Worm (Caenorhabditis elegans) whole organism, L2 larva: ENCODE results near the gene R12C12.5.

Experiments used
- F13H6.1 ChIP-seq: sonication (generic microtip); optimal IDR thresholded peaks from 2 replicates; lab custom pipeline; 2016; ENCODE audit warnings: missing genetic modification characterization, missing compliant biosample characterization
- aly-2 ChIP-seq: fragments of 150-350 bp; optimal IDR thresholded peaks from 2 replicates; lab custom pipeline; 2014; ENCODE audit warnings: missing biosample characterization, missing genetic modification characterization
- ama-1 ChIP-seq: fragments of 150-350 bp; optimal IDR thresholded peaks from 2 replicates; lab custom pipeline; 2018; ENCODE audit warnings: inconsistent platforms
- ceh-82 ChIP-seq: fragments of 150-350 bp; optimal IDR thresholded peaks from 2 replicates; lab custom pipeline; 2014; ENCODE audit warnings: missing biosample characterization, missing genetic modification characterization
- crh-2 ChIP-seq: sonication (generic microtip); optimal IDR thresholded peaks from 2 replicates; lab custom pipeline; 2017; ENCODE audit warnings: missing biosample characterization, missing genetic modification characterization
- dmd-4 ChIP-seq: sonication (generic microtip); optimal IDR thresholded peaks from 2 replicates; lab custom pipeline; 2017; ENCODE audit warnings: missing biosample characterization, missing genetic modification characterization
- egl-27 ChIP-seq: sonication (generic microtip); optimal IDR thresholded peaks from 3 replicates; lab custom pipeline; 2017; ENCODE audit warnings: missing biosample characterization, missing genetic modification reagents, missing genetic modification characterization
- elt-1 ChIP-seq: fragments of 150-350 bp; optimal IDR thresholded peaks from 2 replicates; lab custom pipeline; 2014; ENCODE audit warnings: missing biosample characterization, missing genetic modification characterization
- gmeb-1 ChIP-seq: fragments of 150-350 bp; optimal IDR thresholded peaks from 2 replicates; lab custom pipeline; 2014; ENCODE audit warnings: missing biosample characterization, missing genetic modification characterization
- nhr-11 ChIP-seq: fragments of 150-350 bp; optimal IDR thresholded peaks from 2 replicates; lab custom pipeline; 2014; ENCODE audit warnings: missing biosample characterization, missing genetic modification characterization
- nhr-12 ChIP-seq: fragments of 150-350 bp; optimal IDR thresholded peaks from 2 replicates; lab custom pipeline; 2014; ENCODE audit warnings: missing biosample characterization, missing genetic modification characterization
- unc-62 ChIP-seq: fragments of 150-350 bp; optimal IDR thresholded peaks from 2 replicates; lab custom pipeline; 2014; ENCODE audit warnings: missing biosample characterization, missing genetic modification reagents, missing genetic modification characterization
- zag-1 ChIP-seq: fragments of 150-350 bp; optimal IDR thresholded peaks from 2 replicates; lab custom pipeline; 2014; ENCODE audit warnings: missing biosample characterization, missing genetic modification characterization

DNA sequence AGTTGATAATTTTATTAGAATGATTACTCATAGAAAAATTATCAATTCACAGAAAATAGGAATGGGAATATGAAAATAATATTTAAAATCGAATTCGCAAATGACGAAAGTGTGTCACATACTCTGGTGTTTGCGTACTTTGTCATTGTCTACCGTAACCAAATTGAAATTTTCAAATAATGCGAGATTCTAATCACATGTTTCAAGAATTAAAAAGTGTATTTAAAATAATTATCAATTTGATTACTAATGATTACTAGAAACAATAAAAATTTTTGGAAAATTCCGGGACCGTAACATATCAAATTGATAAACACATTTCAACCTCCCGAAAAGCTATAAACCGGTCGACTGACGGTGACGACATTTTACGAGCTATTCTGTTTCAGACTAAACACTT, 46.4 kb upstream of the R12C12.5 start, which contains the start of the genes fbf-2 and nspg-3:
- TF ChIP-seq zag-1 (tag; lab: Kevin White, UChicago) (no peak), crh-2 (tag; lab: Kevin White, UChicago) (no peak), ama-1 (lab: Kevin White, UChicago) (no peak), nhr-11 (tag; lab: Kevin White, UChicago) (no peak), unc-62 (GFP tag; lab: Kevin White, UChicago) (no peak), elt-1 (tag; lab: Kevin White, UChicago) (no peak), dmd-4 (tag; lab: Kevin White, UChicago) (no peak), nhr-12 (tag; lab: Kevin White, UChicago) (no peak), egl-27 (no peak), aly-2 (tag; lab: Kevin White, UChicago) (no peak), F13H6.1 (tag; lab: Kevin White, UChicago) (no peak), gmeb-1 (tag; lab: Kevin White, UChicago) (no peak), ceh-82 (tag; lab: Kevin White, UChicago) (no peak)
